Fruit fly (Drosophila melanogaster): ENCODE results near the gene Obp83b.
A peak's percentile ranks its signal among the peaks of the same experiment; 100 is the strongest.

Obp83b gene

dm6 chr3R:5997822-5998221, 21.2 kb upstream of the Obp83b start:
- no peak for TF ChIP-seq dl (GFP tag; optimal IDR thresholded peaks at IDR 0.05; ENCODE audit: insufficient read depth in 1 of 2, partially characterized antibody in 2 of 2)
- no peak for TF ChIP-seq Sp1 (GFP tag; optimal IDR thresholded peaks at IDR 0.05)
- no peak for TF ChIP-seq ey (GFP tag; optimal IDR thresholded peaks at IDR 0.05)
- no peak for TF ChIP-seq GATAd (GFP tag; optimal IDR thresholded peaks at IDR 0.05)
- TF ChIP-seq sage (GFP tag; optimal IDR thresholded peaks at IDR 0.05): no peak
- TF ChIP-seq br (GFP tag; optimal IDR thresholded peaks at IDR 0.05): no peak
- no peak for TF ChIP-seq CrebA (GFP tag; optimal IDR thresholded peaks at IDR 0.05; ENCODE audit: borderline replicate concordance)

dm6 chr3R:5995381-5995780, 18.8 kb upstream of the Obp83b start:
- TF ChIP-seq br (GFP tag; optimal IDR thresholded peaks at IDR 0.05) (no peak), Abd-B (GFP tag; optimal IDR thresholded peaks at IDR 0.05) (no peak), Hr78 (GFP tag; optimal IDR thresholded peaks at IDR 0.05) (no peak), tai (GFP tag; optimal IDR thresholded peaks at IDR 0.05) (no peak), psq (GFP tag; optimal IDR thresholded peaks at IDR 0.05) (no peak), ey (GFP tag; optimal IDR thresholded peaks at IDR 0.05) (no peak), foxo (GFP tag; optimal IDR thresholded peaks at IDR 0.05) (no peak), Dfd (GFP tag; optimal IDR thresholded peaks at IDR 0.05) (no peak), rgr (GFP tag; optimal IDR thresholded peaks at IDR 0.05) (no peak), Rel (GFP tag; optimal IDR thresholded peaks at IDR 0.05) (no peak), Rel (tag; optimal IDR thresholded peaks at IDR 0.05) (no peak), dl (GFP tag; optimal IDR thresholded peaks at IDR 0.05; ENCODE audit: insufficient read depth in 1 of 2, partially characterized antibody in 2 of 2) (no peak), Hr83 (GFP tag; optimal IDR thresholded peaks at IDR 0.05; ENCODE audit: poor library complexity, severe bottlenecking) (no peak), CG9705 (GFP tag; optimal IDR thresholded peaks at IDR 0.05) (no peak), Sp1 (GFP tag; optimal IDR thresholded peaks at IDR 0.05) (no peak), dmrt93B (GFP tag; optimal IDR thresholded peaks at IDR 0.05) (no peak), sage (GFP tag; optimal IDR thresholded peaks at IDR 0.05) (no peak), dsf (GFP tag; optimal IDR thresholded peaks at IDR 0.05; ENCODE audit: borderline replicate concordance) (no peak), Myc (optimal IDR thresholded peaks at IDR 0.05) (no peak)

- TF ChIP-seq brk (GFP tag; optimal IDR thresholded peaks at IDR 0.05) (no peak), sv (GFP tag; optimal IDR thresholded peaks at IDR 0.05) (no peak), Jra (GFP tag; optimal IDR thresholded peaks at IDR 0.05) (no peak), dmrt93B (GFP tag; optimal IDR thresholded peaks at IDR 0.05) (no peak), Rel (GFP tag; optimal IDR thresholded peaks at IDR 0.05) (no peak), Rel (tag; optimal IDR thresholded peaks at IDR 0.05) (no peak), fru (GFP tag; optimal IDR thresholded peaks at IDR 0.05) (peak; percentile 1)
These were observed 17.2 kb upstream of the Obp83b start for dm6 chr3R:5993857-5994256.

dm6 chr3R:5975145-5975544, 1.5 kb downstream of the Obp83b start, which contains the start of gene Obp83a:
TSS of gene Obp83a (minus strand) at chr3R:5975245.
- TF ChIP-seq woc (GFP tag; optimal IDR thresholded peaks at IDR 0.05): no peak
- no peak for TF ChIP-seq Myc (optimal IDR thresholded peaks at IDR 0.05)
- no peak for TF ChIP-seq psq (GFP tag; optimal IDR thresholded peaks at IDR 0.05)
- TF ChIP-seq Mio (GFP tag; optimal IDR thresholded peaks at IDR 0.05): no peak
- no peak for TF ChIP-seq sv (GFP tag; optimal IDR thresholded peaks at IDR 0.05)
- TF ChIP-seq Hr78 (GFP tag; optimal IDR thresholded peaks at IDR 0.05): no peak
- no peak for TF ChIP-seq brk (GFP tag; optimal IDR thresholded peaks at IDR 0.05)
- no peak for TF ChIP-seq jim (GFP tag; optimal IDR thresholded peaks at IDR 0.05)
- no peak for TF ChIP-seq sage (GFP tag; optimal IDR thresholded peaks at IDR 0.05)
- no peak for TF ChIP-seq Jra (GFP tag; optimal IDR thresholded peaks at IDR 0.05)
- TF ChIP-seq GATAd (GFP tag; optimal IDR thresholded peaks at IDR 0.05): no peak
- no peak for TF ChIP-seq Abd-B (GFP tag; optimal IDR thresholded peaks at IDR 0.05)
- no peak for TF ChIP-seq OdsH (GFP tag; optimal IDR thresholded peaks at IDR 0.05)
- TF ChIP-seq Dfd (GFP tag; optimal IDR thresholded peaks at IDR 0.05): no peak
- TF ChIP-seq HLH106 (tag; optimal IDR thresholded peaks at IDR 0.05): no peak

- no peak for TF ChIP-seq Abd-B (GFP tag; optimal IDR thresholded peaks at IDR 0.05)
- no peak for TF ChIP-seq GATAd (GFP tag; optimal IDR thresholded peaks at IDR 0.05)
- TF ChIP-seq Vsx2 (GFP tag; optimal IDR thresholded peaks at IDR 0.05; ENCODE audit: partially characterized antibody): no peak
- TF ChIP-seq pan (optimal IDR thresholded peaks at IDR 0.05): no peak
- TF ChIP-seq brk (GFP tag; optimal IDR thresholded peaks at IDR 0.05): no peak
- TF ChIP-seq sv (GFP tag; optimal IDR thresholded peaks at IDR 0.05): no peak
- no peak for TF ChIP-seq Sp1 (GFP tag; optimal IDR thresholded peaks at IDR 0.05)
- no peak for TF ChIP-seq br (GFP tag; optimal IDR thresholded peaks at IDR 0.05)
- no peak for TF ChIP-seq Hr78 (GFP tag; optimal IDR thresholded peaks at IDR 0.05)
- TF ChIP-seq OdsH (GFP tag; optimal IDR thresholded peaks at IDR 0.05): no peak
- TF ChIP-seq jim (GFP tag; optimal IDR thresholded peaks at IDR 0.05): no peak
- no peak for TF ChIP-seq h (GFP tag; optimal IDR thresholded peaks at IDR 0.05)
- no peak for TF ChIP-seq Mio (GFP tag; optimal IDR thresholded peaks at IDR 0.05)
- no peak for TF ChIP-seq psq (GFP tag; optimal IDR thresholded peaks at IDR 0.05)
- no peak for TF ChIP-seq Rel (GFP tag; optimal IDR thresholded peaks at IDR 0.05)
- TF ChIP-seq Rel (tag; optimal IDR thresholded peaks at IDR 0.05): no peak
- no peak for TF ChIP-seq ey (GFP tag; optimal IDR thresholded peaks at IDR 0.05)
- TF ChIP-seq Jra (GFP tag; optimal IDR thresholded peaks at IDR 0.05): no peak
- TF ChIP-seq fru (GFP tag; optimal IDR thresholded peaks at IDR 0.05): no peak
These were observed 15.7 kb downstream of the Obp83b start, which contains the start of gene CG11373 for dm6 chr3R:5960887-5961286. TSS of gene CG11373 (minus strand) at chr3R:5960987.
